Fruit fly (Drosophila melanogaster): Measurements from ENCODE around the gene Mvb12.

The Mvb12 gene

DNA sequence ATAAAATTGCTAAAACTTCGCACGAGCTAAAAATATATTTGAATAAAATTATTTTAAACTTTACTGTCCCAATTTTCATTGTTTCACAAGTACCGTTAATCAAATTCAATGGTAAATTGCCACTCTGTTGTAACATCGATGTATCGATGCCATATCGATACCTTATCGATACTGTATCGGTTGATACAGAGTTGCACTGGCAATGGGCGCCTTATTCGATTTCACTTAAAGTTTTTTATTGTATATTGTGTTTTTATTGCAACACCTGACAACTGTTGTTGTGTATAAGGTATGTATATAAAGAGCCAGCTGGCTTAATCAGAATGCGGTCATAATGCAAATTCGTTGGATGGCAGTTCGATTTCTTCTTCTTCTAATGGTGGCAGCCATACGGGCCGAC lies 37.2 kb upstream of the Mvb12 start, which contains the start of gene CG43229:
CG43229 (plus strand) TSS at position 246 of the 400 bp plus-strand sequence.
- TF ChIP-seq svp (GFP tag) (no peak), dsx (GFP tag; optimal IDR thresholded peaks at IDR 0.05; ENCODE audit: poor library complexity, severe bottlenecking) (no peak), Eip78C (GFP tag) (peak; percentile 26), Ets96B (tag; optimal IDR thresholded peaks at IDR 0.05) (no peak), CG7368 (GFP tag; optimal IDR thresholded peaks at IDR 0.05) (no peak), Hr39 (GFP tag; optimal IDR thresholded peaks at IDR 0.05) (no peak)

DNA sequence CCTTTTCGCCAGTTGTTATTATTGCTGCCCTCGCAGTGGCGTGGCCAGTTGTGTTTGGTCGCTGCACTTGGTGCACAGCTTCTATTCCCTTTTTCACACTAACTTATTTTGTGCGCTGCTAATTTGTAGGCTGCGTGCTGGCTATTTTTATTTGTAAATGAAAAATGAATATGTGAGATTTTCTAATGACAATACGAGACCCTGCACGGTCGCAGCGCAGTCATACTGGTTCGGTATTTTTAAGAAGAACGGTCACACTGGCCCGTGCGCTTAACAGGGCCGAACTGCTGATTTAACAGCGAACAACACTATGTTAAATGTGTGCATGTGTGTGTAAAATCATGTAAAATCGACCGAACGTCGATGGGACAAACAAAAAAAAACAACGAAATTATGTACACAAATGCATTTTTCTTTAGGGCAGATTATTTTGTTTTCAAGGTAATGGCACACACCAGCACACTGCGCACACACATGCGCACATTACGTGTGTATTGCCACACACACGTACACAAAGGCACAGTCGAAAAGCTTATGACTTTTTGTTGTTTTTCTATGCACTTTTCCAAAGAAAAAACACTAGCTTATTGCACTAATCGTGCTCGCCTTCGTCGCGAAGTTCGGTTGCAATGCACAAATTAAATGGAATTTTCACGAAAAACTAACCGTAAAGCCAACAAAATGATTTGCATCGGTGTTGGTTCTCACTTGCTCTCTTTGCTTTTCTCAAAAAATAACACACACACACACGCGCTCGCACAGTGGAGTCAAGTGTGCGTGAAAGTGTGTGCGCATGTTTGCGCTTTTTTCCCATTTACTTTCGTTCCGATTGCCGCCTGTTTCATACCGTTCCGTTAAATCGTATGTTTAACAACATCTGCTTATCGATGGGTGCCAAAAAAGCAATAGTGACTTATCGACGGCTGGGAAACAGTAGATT lies 36.1 kb upstream of the Mvb12 start, which contains the start of gene ari-1:
ari-1 (minus strand) TSS at position 875 of the 940 bp plus-strand sequence.
- TF ChIP-seq acj6 (GFP tag; optimal IDR thresholded peaks at IDR 0.05) (no peak), Sox14 (GFP tag; optimal IDR thresholded peaks at IDR 0.05) (no peak), vri (GFP tag; optimal IDR thresholded peaks at IDR 0.05) (peak; percentile 13), Eip78C (GFP tag) (peak; percentile 67), net (GFP tag; optimal IDR thresholded peaks at IDR 0.05) (no peak), Sox102F (GFP tag; optimal IDR thresholded peaks at IDR 0.05) (peak; percentile 16), Hr38 (GFP tag; optimal IDR thresholded peaks at IDR 0.05) (no peak), CG10669 (GFP tag; optimal IDR thresholded peaks at IDR 0.05) (no peak), CG6854 (GFP tag; optimal IDR thresholded peaks at IDR 0.05) (no peak), fkh (GFP tag; optimal IDR thresholded peaks at IDR 0.05) (peak; percentile 47), CG15336 (GFP tag; IDR thresholded peaks at IDR 0.05) (0 out of 2 replicates have a peak, but pooled peaks have one; percentile 22), Ets21C (GFP tag; optimal IDR thresholded peaks at IDR 0.05) (no peak), dac (GFP tag; optimal IDR thresholded peaks at IDR 0.05) (peak; percentile 12), CG11762 (GFP tag; optimal IDR thresholded peaks at IDR 0.05; ENCODE audit: insufficient read depth) (no peak), spab (GFP tag; optimal IDR thresholded peaks at IDR 0.05) (no peak), Hr4 (GFP tag; optimal IDR thresholded peaks at IDR 0.05) (no peak), ss (GFP tag; optimal IDR thresholded peaks at IDR 0.05) (peak in 1 of 2 experiments; percentile 33), CG3919 (GFP tag; optimal IDR thresholded peaks at IDR 0.05) (no peak), CG6276 (GFP tag; optimal IDR thresholded peaks at IDR 0.05) (peak; percentile 22), fd59A (GFP tag; optimal IDR thresholded peaks at IDR 0.05) (no peak)

DNA sequence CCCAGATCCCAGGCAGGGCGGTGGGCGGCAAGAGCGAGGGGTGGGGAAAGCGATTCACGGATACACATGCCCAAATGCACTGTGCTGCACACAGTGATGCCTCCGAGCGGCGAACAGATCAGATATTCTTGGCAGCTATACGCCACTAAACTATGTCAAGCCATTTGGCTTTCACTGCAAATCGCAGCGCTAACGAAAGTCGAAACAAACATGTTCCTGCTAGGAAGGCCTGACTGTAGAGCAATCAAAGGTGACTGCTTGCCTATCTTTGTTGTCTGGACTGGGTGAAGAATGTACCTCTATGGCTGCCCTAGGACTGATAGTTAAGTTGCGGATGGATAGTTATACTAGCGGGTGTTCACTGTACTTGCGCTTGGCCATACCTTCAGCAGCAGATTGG lies 34.9 kb upstream of the Mvb12 start:
- TF ChIP-seq CG6792 (GFP tag; optimal IDR thresholded peaks at IDR 0.05): peak; percentile 26
- TF ChIP-seq salr (GFP tag; optimal IDR thresholded peaks at IDR 0.05): peak in 1 of 2 experiments; percentile 0
- TF ChIP-seq Hr4 (GFP tag; optimal IDR thresholded peaks at IDR 0.05): peak; percentile 53
- TF ChIP-seq CG6163 (GFP tag; IDR thresholded peaks at IDR 0.05): no peak
- TF ChIP-seq svp (GFP tag): peak; percentile 40
- no peak for TF ChIP-seq vri (GFP tag; optimal IDR thresholded peaks at IDR 0.05)
- peak; percentile 17 for TF ChIP-seq Sox102F (GFP tag; optimal IDR thresholded peaks at IDR 0.05)
- TF ChIP-seq CG3919 (GFP tag; optimal IDR thresholded peaks at IDR 0.05): no peak
- no peak for TF ChIP-seq CG1621 (tag; optimal IDR thresholded peaks at IDR 0.05)
- no peak for TF ChIP-seq CG10631 (GFP tag; optimal IDR thresholded peaks at IDR 0.05)
- TF ChIP-seq CG4318 (GFP tag; optimal IDR thresholded peaks at IDR 0.05): no peak
- no peak for TF ChIP-seq Hr38 (GFP tag; optimal IDR thresholded peaks at IDR 0.05)
- peak; percentile 14 for TF ChIP-seq Met (GFP tag; optimal IDR thresholded peaks at IDR 0.05)
- no peak for TF ChIP-seq Ets96B (tag; optimal IDR thresholded peaks at IDR 0.05)
- no peak for TF ChIP-seq dac (GFP tag; optimal IDR thresholded peaks at IDR 0.05)
- TF ChIP-seq Smox (GFP tag; optimal IDR thresholded peaks at IDR 0.05): peak; percentile 15
- TF ChIP-seq CG15336 (GFP tag; IDR thresholded peaks at IDR 0.05): peak; percentile 65
- no peak for TF ChIP-seq CG6276 (GFP tag; optimal IDR thresholded peaks at IDR 0.05)
- TF ChIP-seq net (GFP tag; optimal IDR thresholded peaks at IDR 0.05): no peak
- no peak for TF ChIP-seq Eip93F (GFP tag; optimal IDR thresholded peaks at IDR 0.05)
- peak; percentile 51; the same call in 2 of the 3 replicates for TF ChIP-seq CG8119 (GFP tag; IDR thresholded peaks at IDR 0.05)
- no peak for TF ChIP-seq CG8632 (GFP tag; optimal IDR thresholded peaks at IDR 0.05)
- peak; percentile 25 for TF ChIP-seq CG11902 (GFP tag; optimal IDR thresholded peaks at IDR 0.05)
- TF ChIP-seq Blimp-1 (GFP tag; optimal IDR thresholded peaks at IDR 0.05): no peak
- TF ChIP-seq OdsH (GFP tag; optimal IDR thresholded peaks at IDR 0.05): peak; percentile 43
- peak; percentile 42 for TF ChIP-seq pdm3 (GFP tag; optimal IDR thresholded peaks at IDR 0.05)
- TF ChIP-seq fkh (GFP tag; optimal IDR thresholded peaks at IDR 0.05): no peak
- peak; percentile 46 for TF ChIP-seq cyc (GFP tag; optimal IDR thresholded peaks at IDR 0.05)
- TF ChIP-seq CG3032 (tag; optimal IDR thresholded peaks at IDR 0.05): no peak
- TF ChIP-seq CG7368 (GFP tag; optimal IDR thresholded peaks at IDR 0.05): no peak
- TF ChIP-seq fd85E (GFP tag; optimal IDR thresholded peaks at IDR 0.05): no peak
- no peak for TF ChIP-seq CG16779 (tag; optimal IDR thresholded peaks at IDR 0.05)
- no peak for TF ChIP-seq dsx (GFP tag; optimal IDR thresholded peaks at IDR 0.05; ENCODE audit: poor library complexity, severe bottlenecking)

Data from whole organism, prepupa.